Fruit fly (Drosophila melanogaster) whole organism, embryonic: ENCODE measurements around the gene scpr-A.

Experiments used
- CG10274 ChIP-seq: fragments of 200-800 bp; sonication (Bioruptor generic); optimal IDR thresholded peaks from 3 replicates; lab custom pipeline; 2017; ENCODE audit warnings: missing biosample characterization, mild to moderate bottlenecking, missing genetic modification characterization
- CG12391 ChIP-seq: fragments of 200-800 bp; sonication (Bioruptor generic); optimal IDR thresholded peaks from 3 replicates; lab custom pipeline; 2018; ENCODE audit warnings: missing biosample characterization, mild to moderate bottlenecking, missing genetic modification characterization, moderate library complexity
- CG12744 ChIP-seq: fragments of 200-800 bp; sonication (Bioruptor generic); optimal IDR thresholded peaks from 2 replicates; lab custom pipeline; 2016; ENCODE audit warnings: missing biosample characterization, missing genetic modification characterization
- CG13296 ChIP-seq: fragments of 200-800 bp; sonication (Bioruptor generic); optimal IDR thresholded peaks from 3 replicates; lab custom pipeline; 2018; ENCODE audit warnings: missing biosample characterization, mild to moderate bottlenecking, missing genetic modification characterization
- CG14441 ChIP-seq: fragments of 200-800 bp; sonication (Bioruptor generic); IDR thresholded peaks from 2 replicates; pipeline ENCODE4 v1.3.6; 2022; ENCODE audit warnings: missing biosample characterization, missing genetic modification characterization
- CG14860 ChIP-seq: fragments of 200-800 bp; sonication (Bioruptor generic); IDR thresholded peaks from 3 replicates; pipeline ENCODE4 v1.3.6; 2022; ENCODE audit warnings: missing biosample characterization, missing genetic modification characterization; ENCODE audit not compliant: partially characterized antibody
- CG15269 ChIP-seq: fragments of 200-800 bp; sonication (Bioruptor generic); optimal IDR thresholded peaks from 2 replicates; lab custom pipeline; 2018; ENCODE audit warnings: missing biosample characterization, mild to moderate bottlenecking, missing genetic modification characterization, moderate library complexity
- CG1529 ChIP-seq: fragments of 200-800 bp; sonication (Bioruptor generic); optimal IDR thresholded peaks from 3 replicates; lab custom pipeline; 2018; ENCODE audit warnings: missing biosample characterization, missing genetic modification characterization
- CG16863 ChIP-seq: fragments of 200-800 bp; sonication (Bioruptor generic); optimal IDR thresholded peaks from 3 replicates; lab custom pipeline; 2016; ENCODE audit warnings: missing biosample characterization, missing genetic modification characterization
- CG30020 ChIP-seq: fragments of 200-800 bp; optimal IDR thresholded peaks from 2 replicates; lab custom pipeline; 2019; ENCODE audit warnings: missing biosample characterization, mild to moderate bottlenecking, missing genetic modification characterization, moderate library complexity
- CG31388 ChIP-seq: fragments of 200-800 bp; sonication (Bioruptor generic); optimal IDR thresholded peaks from 2 replicates; lab custom pipeline; 2016; ENCODE audit warnings: missing biosample characterization, missing genetic modification characterization
- CG33557 ChIP-seq: fragments of 200-800 bp; sonication (Bioruptor generic); optimal IDR thresholded peaks from 2 replicates; lab custom pipeline; 2019; ENCODE audit warnings: missing biosample characterization, mild to moderate bottlenecking, missing genetic modification characterization, moderate library complexity
- CG4617 ChIP-seq: fragments of 200-800 bp; sonication (Bioruptor generic); optimal IDR thresholded peaks from 3 replicates; lab custom pipeline; 2016; ENCODE audit warnings: missing biosample characterization, missing genetic modification characterization, borderline replicate concordance
- CG4730 ChIP-seq: fragments of 200-800 bp; sonication (Bioruptor generic); IDR thresholded peaks from 2 replicates; pipeline ENCODE4 v1.3.6; 2022; ENCODE audit warnings: missing biosample characterization, missing genetic modification characterization
- CG5180 ChIP-seq: fragments of 200-800 bp; sonication (Bioruptor generic); optimal IDR thresholded peaks from 3 replicates; lab custom pipeline; 2017; ENCODE audit warnings: missing biosample characterization, missing genetic modification characterization, mild to moderate bottlenecking, moderate library complexity, missing genetic modification reagents
- CG5245 ChIP-seq: fragments of 200-800 bp; sonication (Bioruptor generic); optimal IDR thresholded peaks from 3 replicates; lab custom pipeline; 2016; ENCODE audit warnings: missing biosample characterization, missing genetic modification characterization
- CG6683 ChIP-seq: fragments of 200-800 bp; sonication (Bioruptor generic); optimal IDR thresholded peaks from 2 replicates; lab custom pipeline; 2017; ENCODE audit warnings: missing biosample characterization, mild to moderate bottlenecking, missing genetic modification characterization, missing genetic modification reagents
- CG7271 ChIP-seq: fragments of 200-800 bp; sonication (Bioruptor generic); optimal IDR thresholded peaks from 2 replicates; lab custom pipeline; 2018; ENCODE audit warnings: missing biosample characterization, mild to moderate bottlenecking, missing genetic modification characterization, moderate library complexity
- CG7556 ChIP-seq: fragments of 200-800 bp; sonication (Bioruptor generic); optimal IDR thresholded peaks from 2 replicates; lab custom pipeline; 2017; ENCODE audit warnings: missing biosample characterization, mild to moderate bottlenecking, missing genetic modification characterization
- CG8478 ChIP-seq: fragments of >200 bp; optimal IDR thresholded peaks from 2 replicates; lab custom pipeline; 2018
- CG9609 ChIP-seq: fragments of 200-800 bp; sonication (Bioruptor generic); optimal IDR thresholded peaks from 3 replicates; lab custom pipeline; 2016; ENCODE audit warnings: missing biosample characterization, missing genetic modification characterization
- CG9727 ChIP-seq: fragments of 200-800 bp; sonication (Bioruptor generic); optimal IDR thresholded peaks from 3 replicates; lab custom pipeline; 2017; ENCODE audit warnings: missing biosample characterization, mild to moderate bottlenecking, missing genetic modification characterization
- Camta ChIP-seq: fragments of 200-800 bp; sonication (Bioruptor generic); optimal IDR thresholded peaks from 2 replicates; lab custom pipeline; 2016; ENCODE audit warnings: missing biosample characterization, missing genetic modification characterization
- Dip2 ChIP-seq: fragments of 200-800 bp; sonication (Bioruptor generic); IDR thresholded peaks from 2 replicates; pipeline ENCODE4 v1.3.6; 2022; ENCODE audit warnings: missing biosample characterization, missing genetic modification characterization
- Dref ChIP-seq: fragments of 200-800 bp; sonication (Bioruptor generic); IDR thresholded peaks from 2 replicates; pipeline ENCODE4 v1.3.6; 2022; ENCODE audit warnings: missing biosample characterization, missing genetic modification characterization
- Ets65A ChIP-seq: fragments of 200-800 bp; sonication (Bioruptor generic); peaks from one replicate; lab custom pipeline; 2016; ENCODE audit warnings: missing biosample characterization, missing genetic modification characterization
- Gsc ChIP-seq: fragments of 200-800 bp; sonication (Bioruptor generic); IDR thresholded peaks from 2 replicates; pipeline ENCODE4 v1.3.6; 2022; ENCODE audit warnings: missing biosample characterization, missing genetic modification characterization
- HLH4C ChIP-seq: fragments of 200-800 bp; sonication (Bioruptor generic); IDR thresholded peaks from 3 replicates; pipeline ENCODE4 v1.3.6; 2022; ENCODE audit warnings: missing biosample characterization, missing genetic modification characterization; ENCODE audit not compliant: partially characterized antibody
- MBD-R2 ChIP-seq: fragments of 200-800 bp; sonication (Bioruptor generic); IDR thresholded peaks from 2 replicates; pipeline ENCODE4 v1.3.6; 2022; ENCODE audit warnings: missing biosample characterization, missing genetic modification characterization
- MTF-1 ChIP-seq: fragments of 200-800 bp; sonication (Bioruptor generic); optimal IDR thresholded peaks from 2 replicates; lab custom pipeline; 2018; ENCODE audit warnings: missing biosample characterization, mild to moderate bottlenecking, missing genetic modification characterization, borderline replicate concordance
- Mes4 ChIP-seq: fragments of 200-800 bp; sonication (Bioruptor generic); optimal IDR thresholded peaks from 2 replicates; lab custom pipeline; 2016; ENCODE audit warnings: missing biosample characterization, missing genetic modification characterization
- Mrtf ChIP-seq: fragments of 200-800 bp; sonication (Bioruptor generic); IDR thresholded peaks from 3 replicates; pipeline ENCODE4 v1.3.6; 2022; ENCODE audit warnings: missing biosample characterization, missing genetic modification characterization
- Oaz ChIP-seq: fragments of 200-800 bp; sonication (Bioruptor generic); IDR thresholded peaks from 2 replicates; pipeline ENCODE4 v1.3.6; 2022; ENCODE audit warnings: missing biosample characterization, missing genetic modification characterization
- Oli ChIP-seq: fragments of 200-800 bp; sonication (Bioruptor generic); optimal IDR thresholded peaks from 2 replicates; lab custom pipeline; 2018; ENCODE audit warnings: missing biosample characterization, mild to moderate bottlenecking, missing genetic modification characterization, moderate library complexity
- PHDP ChIP-seq: fragments of 200-800 bp; sonication (Bioruptor generic); optimal IDR thresholded peaks from 3 replicates; lab custom pipeline; 2018; ENCODE audit warnings: missing biosample characterization, mild to moderate bottlenecking, missing genetic modification characterization, moderate library complexity
- TFAM ChIP-seq: fragments of 200-800 bp; sonication (Bioruptor generic); optimal IDR thresholded peaks from 2 replicates; lab custom pipeline; 2017; ENCODE audit warnings: missing biosample characterization, missing genetic modification characterization, inconsistent platforms
- Usf ChIP-seq: fragments of 200-800 bp; sonication (Bioruptor generic); optimal IDR thresholded peaks from 2 replicates; lab custom pipeline; 2017; ENCODE audit warnings: missing genotype, missing biosample characterization, missing genetic modification characterization
- Xrp1 ChIP-seq: fragments of 200-800 bp; sonication (Bioruptor generic); IDR thresholded peaks from 2 replicates; pipeline ENCODE4 v1.3.6; 2022; ENCODE audit warnings: missing biosample characterization, missing genetic modification characterization
- br ChIP-seq: fragments of >200 bp; optimal IDR thresholded peaks from 2 replicates; lab custom pipeline; 2017
- dimm ChIP-seq: fragments of 200-800 bp; sonication (Bioruptor generic); IDR thresholded peaks from 2 replicates; pipeline ENCODE4 v1.3.6; 2022; ENCODE audit warnings: missing biosample characterization, missing genetic modification characterization
- ftz-f1 ChIP-seq: fragments of 200-800 bp; sonication (Bioruptor generic); optimal IDR thresholded peaks from 2 replicates; lab custom pipeline; 2016; ENCODE audit warnings: missing biosample characterization, missing genetic modification characterization
- grn ChIP-seq: fragments of 200-800 bp; sonication (Bioruptor generic); optimal IDR thresholded peaks from 3 replicates; lab custom pipeline; 2017; ENCODE audit warnings: missing biosample characterization, missing genetic modification characterization
- inv ChIP-seq: fragments of 200-800 bp; sonication (Bioruptor generic); IDR thresholded peaks from 2 replicates; pipeline ENCODE4 v1.3.6; 2022; ENCODE audit warnings: missing biosample characterization, missing genetic modification characterization; ENCODE audit not compliant: partially characterized antibody
- jigr1 ChIP-seq: fragments of 200-800 bp; sonication (Bioruptor generic); IDR thresholded peaks from 3 replicates; pipeline ENCODE4 v1.3.6; 2022; ENCODE audit warnings: missing biosample characterization, missing genetic modification characterization
- knrl ChIP-seq: fragments of 200-800 bp; sonication (Bioruptor generic); IDR thresholded peaks from 3 replicates; pipeline ENCODE4 v1.3.6; 2022; ENCODE audit warnings: missing biosample characterization, missing genetic modification characterization; ENCODE audit not compliant: partially characterized antibody
- mam ChIP-seq: fragments of 200-800 bp; sonication (Bioruptor generic); optimal IDR thresholded peaks from 3 replicates; lab custom pipeline; 2016; ENCODE audit warnings: missing biosample characterization, missing genetic modification characterization
- onecut ChIP-seq: fragments of 200-800 bp; sonication (Bioruptor generic); IDR thresholded peaks from 2 replicates; pipeline ENCODE4 v1.3.6; 2022; ENCODE audit warnings: missing biosample characterization, missing genetic modification characterization
- pnt ChIP-seq: fragments of 200-800 bp; sonication (Bioruptor generic); optimal IDR thresholded peaks from 3 replicates; lab custom pipeline; 2016; ENCODE audit warnings: missing biosample characterization, missing genetic modification characterization
- stwl ChIP-seq: fragments of 200-800 bp; sonication (Bioruptor generic); optimal IDR thresholded peaks from 3 replicates; lab custom pipeline; 2018; ENCODE audit warnings: missing biosample characterization, mild to moderate bottlenecking, missing genetic modification characterization, moderate library complexity
- ttk ChIP-seq: fragments of 200-800 bp; sonication (Bioruptor generic); IDR thresholded peaks from 2 replicates; pipeline ENCODE4 v2.1.2; 2022; ENCODE audit warnings: missing biosample characterization, missing genetic modification characterization
- yki ChIP-seq: fragments of >200 bp; optimal IDR thresholded peaks from 3 replicates; lab custom pipeline; 2018

The scpr-A gene

DNA sequence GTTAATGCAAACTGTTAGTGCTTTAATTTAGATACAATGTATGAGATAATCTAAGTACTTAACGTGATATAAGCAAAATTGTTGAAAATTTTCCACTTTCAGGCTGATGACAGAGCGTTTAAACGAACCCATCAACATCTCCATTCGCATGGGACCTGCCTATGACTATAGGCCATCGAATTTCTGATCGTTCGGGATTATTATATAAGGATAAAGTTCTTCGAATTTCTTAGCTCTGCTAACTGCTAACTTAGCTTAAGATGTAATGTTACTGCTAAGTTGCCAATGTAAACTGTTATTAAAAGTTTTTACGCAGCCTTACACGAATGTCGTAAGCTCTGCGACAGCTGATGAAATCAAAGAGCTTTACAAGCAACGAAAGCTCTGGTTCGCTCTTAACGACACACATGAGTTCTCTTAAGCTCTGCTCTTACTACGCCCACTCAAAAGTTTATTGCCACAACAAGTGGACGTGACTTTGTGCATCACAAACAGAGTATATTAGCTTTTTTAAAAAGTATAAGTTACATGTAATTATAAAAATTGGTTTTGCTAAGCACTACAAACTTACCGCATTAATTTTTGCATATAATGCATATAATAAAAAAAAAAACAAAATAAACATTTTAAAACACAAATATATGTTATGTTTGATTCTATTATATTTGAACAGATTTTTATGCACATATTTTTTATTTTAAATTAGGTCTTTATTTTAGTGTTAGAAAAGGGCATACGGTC lies 44.2 kb upstream of the scpr-A start (continued):
- peak; percentile 89 for TF ChIP-seq Camta (GFP tag; lab: Kevin White, UChicago)
- TF ChIP-seq CG30020 (tag; lab: Kevin White, UChicago): peak; percentile 75
- peak; percentile 81 for TF ChIP-seq pnt (GFP tag; lab: Kevin White, UChicago)
- TF ChIP-seq CG12391 (tag; lab: Kevin White, UChicago): peak; percentile 99
- TF ChIP-seq yki (lab: Kevin White, UChicago): no peak
- peak; percentile 97 for TF ChIP-seq Oaz (GFP tag; lab: Robert Waterston, UW)
- TF ChIP-seq Mes4: peak; percentile 80
- TF ChIP-seq Mrtf: peak; percentile 98
- TF ChIP-seq PHDP (tag; lab: Kevin White, UChicago): peak; percentile 99
- peak; percentile 84 for TF ChIP-seq MTF-1 (GFP tag; lab: Kevin White, UChicago)
- peak; percentile 88 for TF ChIP-seq CG9609
- TF ChIP-seq CG31388: peak; percentile 88
- peak; percentile 94 for TF ChIP-seq MBD-R2 (GFP tag; lab: Robert Waterston, UW)
- peak; percentile 98 for TF ChIP-seq CG14441 (GFP tag; lab: Robert Waterston, UW)
- TF ChIP-seq CG10274 (GFP tag; lab: Kevin White, UChicago): peak; percentile 93
- TF ChIP-seq CG4730 (GFP tag; lab: Robert Waterston, UW): peak; percentile 97
- TF ChIP-seq CG6683: peak; percentile 98
- peak; percentile 88 for TF ChIP-seq CG16863
- peak; percentile 90 for TF ChIP-seq CG33557 (GFP tag; lab: Kevin White, UChicago)
- TF ChIP-seq ftz-f1 (GFP tag; lab: Kevin White, UChicago): peak; percentile 46
- peak; percentile 100 for TF ChIP-seq CG7556 (GFP tag; lab: Kevin White, UChicago)
- TF ChIP-seq stwl (tag; lab: Kevin White, UChicago): no peak
- TF ChIP-seq Oli (tag; lab: Kevin White, UChicago): peak; percentile 99
- peak; percentile 98 for TF ChIP-seq Xrp1
- peak; percentile 99 for TF ChIP-seq jigr1
- no peak for TF ChIP-seq mam
- no peak for TF ChIP-seq CG14860 (GFP tag; lab: Robert Waterston, UW)
- TF ChIP-seq CG1529 (GFP tag; lab: Kevin White, UChicago): peak; percentile 97
- peak; percentile 99 for TF ChIP-seq Ets65A
- TF ChIP-seq CG5245 (GFP tag; lab: Kevin White, UChicago): peak; percentile 91
- peak; percentile 95 for TF ChIP-seq Gsc
- TF ChIP-seq ttk (GFP tag; lab: Robert Waterston, UW): peak; percentile 98
- TF ChIP-seq HLH4C: no peak
- TF ChIP-seq CG9727 (GFP tag; lab: Kevin White, UChicago): peak; percentile 100
- no peak for TF ChIP-seq knrl (GFP tag; lab: Robert Waterston, UW)
- TF ChIP-seq CG15269 (tag; lab: Kevin White, UChicago): peak; percentile 99
- no peak for TF ChIP-seq br (lab: Kevin White, UChicago)
- TF ChIP-seq Dip2: peak; percentile 80
- TF ChIP-seq CG4617 (GFP tag; lab: Kevin White, UChicago): peak; percentile 86
- peak; percentile 98 for TF ChIP-seq Usf (GFP tag; lab: Kevin White, UChicago)
- TF ChIP-seq TFAM (GFP tag; lab: Kevin White, UChicago): peak; percentile 69
- TF ChIP-seq Dref (GFP tag; lab: Robert Waterston, UW): peak; percentile 44
- peak; percentile 94 for TF ChIP-seq dimm (GFP tag; lab: Robert Waterston, UW)
- no peak for TF ChIP-seq inv
- TF ChIP-seq CG7271 (tag; lab: Kevin White, UChicago): peak; percentile 85
- peak; percentile 95 for TF ChIP-seq onecut (GFP tag; lab: Robert Waterston, UW)
- TF ChIP-seq CG8478: no peak
- peak; percentile 99 for TF ChIP-seq CG13296 (GFP tag; lab: Kevin White, UChicago)
- TF ChIP-seq CG5180 (GFP tag; lab: Kevin White, UChicago): peak; percentile 93
- no peak for TF ChIP-seq grn (GFP tag; lab: Kevin White, UChicago)
- peak; percentile 63 for TF ChIP-seq CG12744 (GFP tag; lab: Kevin White, UChicago)
